Fruit fly (Drosophila melanogaster) whole organism, embryonic: ENCODE data around the gene CG11379.

ENCODE experiments used
- Bgb ChIP-seq: fragments of 200-800 bp; sonication (Bioruptor generic); IDR thresholded peaks from 2 replicates; pipeline ENCODE4 v1.3.6; 2022; ENCODE audit warnings: missing biosample characterization, missing genetic modification characterization; ENCODE audit not compliant: partially characterized antibody
- CG10267 ChIP-seq: fragments of 200-800 bp; sonication (Bioruptor generic); optimal IDR thresholded peaks from 2 replicates; lab custom pipeline; 2018; ENCODE audit warnings: missing biosample characterization, mild to moderate bottlenecking, missing genetic modification characterization, moderate library complexity
- CG11398 ChIP-seq: fragments of 200-800 bp; sonication (Bioruptor generic); optimal IDR thresholded peaks from 2 replicates; lab custom pipeline; 2016; ENCODE audit warnings: missing biosample characterization, missing genetic modification characterization
- CG13287 ChIP-seq: fragments of 200-800 bp; sonication (Bioruptor generic); IDR thresholded peaks from 2 replicates; pipeline ENCODE4 v1.3.6; 2022; ENCODE audit warnings: missing biosample characterization, missing genetic modification characterization; ENCODE audit not compliant: partially characterized antibody
- CG14710 ChIP-seq: fragments of 200-800 bp; sonication (Bioruptor generic); optimal IDR thresholded peaks from 3 replicates; lab custom pipeline; 2019; ENCODE audit warnings: missing biosample characterization, mild to moderate bottlenecking, missing genetic modification characterization, moderate library complexity
- CG14860 ChIP-seq: fragments of 200-800 bp; sonication (Bioruptor generic); IDR thresholded peaks from 3 replicates; pipeline ENCODE4 v1.3.6; 2022; ENCODE audit warnings: missing biosample characterization, missing genetic modification characterization; ENCODE audit not compliant: partially characterized antibody
- CG15269 ChIP-seq: fragments of 200-800 bp; sonication (Bioruptor generic); optimal IDR thresholded peaks from 2 replicates; lab custom pipeline; 2018; ENCODE audit warnings: missing biosample characterization, mild to moderate bottlenecking, missing genetic modification characterization, moderate library complexity
- CG15479 ChIP-seq: fragments of 200-800 bp; sonication (Bioruptor generic); optimal IDR thresholded peaks from 3 replicates; lab custom pipeline; 2019; ENCODE audit warnings: missing biosample characterization, mild to moderate bottlenecking, missing genetic modification characterization, moderate library complexity
- CG17186 ChIP-seq: fragments of 200-800 bp; sonication (Bioruptor generic); optimal IDR thresholded peaks from 3 replicates; lab custom pipeline; 2017; ENCODE audit warnings: missing biosample characterization, missing genetic modification reagents, missing genetic modification characterization
- CG17802 ChIP-seq: fragments of 200-800 bp; sonication (Bioruptor generic); optimal IDR thresholded peaks from 2 replicates; lab custom pipeline; 2018; ENCODE audit warnings: missing biosample characterization, mild to moderate bottlenecking, missing genetic modification characterization, moderate library complexity
- CG17829 ChIP-seq: fragments of 200-800 bp; optimal IDR thresholded peaks from 2 replicates; lab custom pipeline; 2019; ENCODE audit warnings: missing biosample characterization, mild to moderate bottlenecking, missing genetic modification characterization, moderate library complexity
- CG2116 ChIP-seq: fragments of 200-800 bp; sonication (Bioruptor generic); optimal IDR thresholded peaks from 3 replicates; lab custom pipeline; 2018; ENCODE audit warnings: missing biosample characterization, mild to moderate bottlenecking, missing genetic modification characterization
- CG2129 ChIP-seq: fragments of 200-800 bp; sonication (Bioruptor generic); IDR thresholded peaks from 2 replicates; pipeline ENCODE4 v1.3.6; 2022; ENCODE audit warnings: missing biosample characterization, missing genetic modification characterization; ENCODE audit not compliant: partially characterized antibody
- CG32772 ChIP-seq: fragments of 200-800 bp; sonication (Bioruptor generic); IDR thresholded peaks from 2 replicates; pipeline ENCODE4 v1.3.6; 2022; ENCODE audit warnings: missing biosample characterization, missing genetic modification characterization
- CG34224 ChIP-seq: fragments of 200-800 bp; sonication (Bioruptor generic); IDR thresholded peaks from 3 replicates; pipeline ENCODE4 v1.3.6; 2022; ENCODE audit warnings: missing biosample characterization, missing genetic modification characterization; ENCODE audit not compliant: partially characterized antibody
- CG42726 ChIP-seq: fragments of 200-800 bp; sonication (Bioruptor generic); IDR thresholded peaks from 2 replicates; pipeline ENCODE4 v1.3.6; 2022; ENCODE audit warnings: missing biosample characterization, missing genetic modification characterization; ENCODE audit not compliant: partially characterized antibody
- CG6791 ChIP-seq: fragments of 200-800 bp; sonication (Bioruptor generic); IDR thresholded peaks from 3 replicates; pipeline ENCODE4 v1.3.6; 2022; ENCODE audit warnings: missing biosample characterization, missing genetic modification characterization; ENCODE audit not compliant: partially characterized antibody
- CG7928 ChIP-seq: fragments of 200-800 bp; sonication (Bioruptor generic); optimal IDR thresholded peaks from 2 replicates; lab custom pipeline; 2017; ENCODE audit warnings: missing biosample characterization, mild to moderate bottlenecking, missing genetic modification characterization
- CG7963 ChIP-seq: fragments of 200-800 bp; sonication (Bioruptor generic); IDR thresholded peaks from 3 replicates; pipeline ENCODE4 v1.3.6; 2022; ENCODE audit warnings: missing biosample characterization, missing genetic modification characterization; ENCODE audit not compliant: partially characterized antibody
- CG9797 ChIP-seq: fragments of 200-800 bp; sonication (Bioruptor generic); optimal IDR thresholded peaks from 3 replicates; lab custom pipeline; 2018; ENCODE audit warnings: missing biosample characterization, mild to moderate bottlenecking, missing genetic modification characterization
- D19B ChIP-seq: fragments of 200-800 bp; sonication (Bioruptor generic); optimal IDR thresholded peaks from 2 replicates; lab custom pipeline; 2017; ENCODE audit warnings: missing biosample characterization, mild to moderate bottlenecking, missing genetic modification characterization
- Dbx ChIP-seq: fragments of 200-800 bp; sonication (Bioruptor generic); IDR thresholded peaks from 3 replicates; pipeline ENCODE4 v1.3.6; 2022; ENCODE audit warnings: missing biosample characterization, missing genetic modification characterization
- Dll ChIP-seq: fragments of 200-800 bp; sonication (Bioruptor generic); IDR thresholded peaks from 4 replicates; pipeline ENCODE4 v1.3.6; 2022; ENCODE audit warnings: missing biosample characterization, missing genetic modification characterization; ENCODE audit not compliant: partially characterized antibody
- Dref ChIP-seq: fragments of 200-800 bp; sonication (Bioruptor generic); IDR thresholded peaks from 2 replicates; pipeline ENCODE4 v1.3.6; 2022; ENCODE audit warnings: missing biosample characterization, missing genetic modification characterization
- E2f2 ChIP-seq: fragments of 200-800 bp; sonication (Bioruptor generic); IDR thresholded peaks from 2 replicates; pipeline ENCODE4 v1.3.6; 2022; ENCODE audit warnings: missing biosample characterization, missing genetic modification characterization
- HLH4C ChIP-seq: fragments of 200-800 bp; sonication (Bioruptor generic); IDR thresholded peaks from 3 replicates; pipeline ENCODE4 v1.3.6; 2022; ENCODE audit warnings: missing biosample characterization, missing genetic modification characterization; ENCODE audit not compliant: partially characterized antibody
- HLHmδ ChIP-seq: fragments of 200-800 bp; sonication (Bioruptor generic); optimal IDR thresholded peaks from 2 replicates; lab custom pipeline; 2018; ENCODE audit warnings: missing biosample characterization, mild to moderate bottlenecking, missing genetic modification characterization, moderate library complexity
- HmgZ ChIP-seq: fragments of 200-800 bp; sonication (Bioruptor generic); optimal IDR thresholded peaks from 2 replicates; lab custom pipeline; 2018; ENCODE audit warnings: missing biosample characterization, mild to moderate bottlenecking, missing genetic modification characterization
- Myb ChIP-seq: fragments of 200-800 bp; sonication (Bioruptor generic); optimal IDR thresholded peaks from 2 replicates; lab custom pipeline; 2016; ENCODE audit warnings: missing biosample characterization, missing genetic modification characterization
- Sry-δ ChIP-seq: fragments of 200-800 bp; sonication (Bioruptor generic); optimal IDR thresholded peaks from 2 replicates; lab custom pipeline; 2016; ENCODE audit warnings: missing biosample characterization, missing genetic modification characterization
- ato ChIP-seq: fragments of 200-800 bp; sonication (Bioruptor generic); IDR thresholded peaks from 2 replicates; pipeline ENCODE4 v1.3.6; 2022; ENCODE audit warnings: missing biosample characterization, missing genetic modification characterization; ENCODE audit not compliant: partially characterized antibody
- bsh ChIP-seq, 2 experiments: fragments of 200-800 bp; sonication (Bioruptor generic); optimal IDR thresholded peaks; 2 replicates each; lab custom pipeline; 2017 to 2018; ENCODE audit warnings: mild to moderate bottlenecking in 2 of 2, missing biosample characterization in 2 of 2, missing genetic modification characterization in 2 of 2, moderate library complexity in 1 of 2
- caup ChIP-seq: fragments of 200-800 bp; sonication (Bioruptor generic); optimal IDR thresholded peaks from 3 replicates; lab custom pipeline; 2017; ENCODE audit warnings: missing biosample characterization, mild to moderate bottlenecking, missing genetic modification characterization, moderate library complexity; ENCODE audit not compliant: severe bottlenecking
- chinmo ChIP-seq: fragments of 200-800 bp; sonication (Bioruptor generic); IDR thresholded peaks from 4 replicates; pipeline ENCODE4 v1.3.6; 2022; ENCODE audit warnings: missing biosample characterization, missing genetic modification characterization; ENCODE audit not compliant: partially characterized antibody
- exex ChIP-seq: fragments of 200-800 bp; sonication (Bioruptor generic); optimal IDR thresholded peaks from 4 replicates; lab custom pipeline; 2018; ENCODE audit warnings: missing biosample characterization, mild to moderate bottlenecking, missing genetic modification characterization, moderate library complexity
- hb ChIP-seq: fragments of 200-800 bp; sonication (Bioruptor generic); IDR thresholded peaks from 3 replicates; pipeline ENCODE4 v1.3.6; 2022; ENCODE audit warnings: missing biosample characterization, missing genetic modification characterization; ENCODE audit not compliant: partially characterized antibody
- her ChIP-seq: fragments of 200-800 bp; sonication (Bioruptor generic); optimal IDR thresholded peaks from 2 replicates; lab custom pipeline; 2016; ENCODE audit warnings: missing biosample characterization, missing genetic modification characterization
- inv ChIP-seq: fragments of 200-800 bp; sonication (Bioruptor generic); IDR thresholded peaks from 2 replicates; pipeline ENCODE4 v1.3.6; 2022; ENCODE audit warnings: missing biosample characterization, missing genetic modification characterization; ENCODE audit not compliant: partially characterized antibody
- lov ChIP-seq, 2 experiments: fragments of 200-800 bp in 1 of 2; fragments of >200 bp in 1 of 2; sonication (Bioruptor generic) in 1 of 2; IDR thresholded peaks in 1 of 2; optimal IDR thresholded peaks in 1 of 2; 2 replicates in 1 of 2; 3 replicates in 1 of 2; pipeline versions ENCODE4 v1.3.6 to Lab custom; 2017 to 2022; ENCODE audit warnings: missing biosample characterization in 1 of 2, missing genetic modification characterization in 1 of 2
- mld ChIP-seq: fragments of 200-800 bp; sonication (Bioruptor generic); IDR thresholded peaks from 3 replicates; pipeline ENCODE4 v1.3.6; 2022; ENCODE audit warnings: missing biosample characterization, missing genetic modification characterization; ENCODE audit not compliant: partially characterized antibody
- pzg ChIP-seq: fragments of 200-800 bp; sonication (Bioruptor generic); optimal IDR thresholded peaks from 3 replicates; lab custom pipeline; 2018; ENCODE audit warnings: missing biosample characterization, mild to moderate bottlenecking, missing genetic modification characterization, moderate library complexity
- sens ChIP-seq: fragments of 200-800 bp; sonication (Bioruptor generic); peaks from one replicate; lab custom pipeline; 2016; ENCODE audit warnings: missing biosample characterization, missing genetic modification characterization
- slbo ChIP-seq: fragments of 200-800 bp; sonication (Bioruptor generic); IDR thresholded peaks from 2 replicates; pipeline ENCODE4 v1.3.6; 2022; ENCODE audit warnings: missing biosample characterization, missing genetic modification characterization
- trem ChIP-seq: fragments of 200-800 bp; optimal IDR thresholded peaks from 3 replicates; lab custom pipeline; 2019; ENCODE audit warnings: missing biosample characterization, mild to moderate bottlenecking, missing genetic modification characterization, moderate library complexity
- vnd ChIP-seq: fragments of 200-800 bp; sonication (Bioruptor generic); IDR thresholded peaks from 3 replicates; pipeline ENCODE4 v1.3.6; 2022; ENCODE audit warnings: missing biosample characterization, missing genetic modification characterization; ENCODE audit not compliant: partially characterized antibody
- zen2 ChIP-seq: fragments of 200-800 bp; sonication (Bioruptor generic); IDR thresholded peaks from 3 replicates; pipeline ENCODE4 v1.3.6; 2022; ENCODE audit warnings: missing biosample characterization, missing genetic modification characterization; ENCODE audit not compliant: partially characterized antibody

Gene CG11379

DNA sequence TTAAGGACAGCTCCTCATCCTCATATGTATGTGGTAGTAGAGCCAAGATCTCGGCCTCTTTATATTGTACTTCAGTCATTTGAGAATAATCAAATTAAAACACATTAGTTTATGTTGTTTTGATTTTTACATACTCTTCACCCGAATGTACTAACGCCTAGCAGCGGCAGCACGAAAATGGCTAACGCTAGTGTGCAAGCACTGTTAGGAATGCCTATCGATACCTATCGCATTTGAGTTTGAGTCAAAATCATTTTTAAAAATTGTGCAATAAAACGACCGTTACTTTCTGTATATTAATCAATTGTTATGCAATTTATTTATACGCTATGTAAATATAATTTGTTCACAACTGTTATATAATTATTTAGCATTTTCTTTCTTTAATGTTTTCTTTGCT, 35.0 kb downstream of the CG11379 start, which contains the start of gene CG11398 (continued):
- TF ChIP-seq CG6791 (GFP tag; lab: Robert Waterston, UW) (peak; percentile 85), CG7963 (GFP tag; lab: Robert Waterston, UW) (peak; percentile 71; the same call in 1 of the 3 replicates), HmgZ (tag; lab: Kevin White, UChicago) (peak; percentile 55), pzg (peak; percentile 81), mld (GFP tag; lab: Robert Waterston, UW) (0 out of 3 replicates have a peak, but pooled peaks have one; percentile 33), CG14860 (GFP tag; lab: Robert Waterston, UW) (peak; percentile 62; the same call in 2 of the 3 replicates), CG34224 (peak; percentile 73), slbo (GFP tag; lab: Robert Waterston, UW) (peak; percentile 21; the same call in 1 of the 2 replicates), CG2116 (GFP tag; lab: Kevin White, UChicago) (peak; percentile 88), CG10267 (tag; lab: Kevin White, UChicago) (peak; percentile 79), Dbx (GFP tag; lab: Robert Waterston, UW) (no peak), CG17802 (tag; lab: Kevin White, UChicago) (peak; percentile 50), CG2129 (GFP tag; lab: Robert Waterston, UW) (peak; percentile 49; the same call in 1 of the 2 replicates), CG14710 (tag; lab: Kevin White, UChicago) (peak; percentile 88), lov (optimal IDR thresholded peaks at IDR 0.05; lab: Kevin White, UChicago) (no peak), lov (GFP tag; IDR thresholded peaks at IDR 0.05; lab: Robert Waterston, UW) (no peak), HLHmδ (GFP tag; lab: Kevin White, UChicago) (no peak), CG17829 (no peak), exex (no peak), inv (GFP tag; lab: Robert Waterston, UW) (peak; percentile 68), chinmo (0 out of 4 replicates have a peak, but pooled peaks have one; percentile 69), CG32772 (GFP tag; lab: Robert Waterston, UW) (no peak), CG15269 (tag; lab: Kevin White, UChicago) (no peak), HLH4C (GFP tag; lab: Robert Waterston, UW) (peak; percentile 58), Sry-δ (GFP tag; lab: Kevin White, UChicago) (peak; percentile 82), Myb (GFP tag; lab: Kevin White, UChicago) (peak; percentile 95), her (peak; percentile 18), Dll (GFP tag; lab: Robert Waterston, UW) (peak; percentile 73), zen2 (GFP tag; lab: Robert Waterston, UW) (peak; percentile 65; the same call in 2 of the 3 replicates), sens (GFP tag; lab: Kevin White, UChicago) (peak; percentile 73), CG42726 (GFP tag; lab: Robert Waterston, UW) (peak; percentile 78), Dref (GFP tag; lab: Robert Waterston, UW) (peak; percentile 81), CG17186 (GFP tag; lab: Kevin White, UChicago) (peak; percentile 74), CG9797 (peak; percentile 75), CG13287 (GFP tag; lab: Robert Waterston, UW) (peak; percentile 87), CG11398 (GFP tag; lab: Kevin White, UChicago) (peak; percentile 7), hb (GFP tag; lab: Robert Waterston, UW) (peak; percentile 56; the same call in 1 of the 3 replicates), CG15479 (GFP tag; lab: Kevin White, UChicago) (peak; percentile 56), trem (tag; lab: Kevin White, UChicago) (peak; percentile 81), E2f2 (peak; percentile 82), D19B (GFP tag; lab: Kevin White, UChicago) (no peak), ato (GFP tag; lab: Robert Waterston, UW) (peak; percentile 67; the same call in 1 of the 2 replicates), vnd (GFP tag; lab: Robert Waterston, UW) (peak; percentile 52), Bgb (GFP tag; lab: Robert Waterston, UW) (peak; percentile 84), caup (no peak), bsh (GFP tag; optimal IDR thresholded peaks at IDR 0.05; lab: Kevin White, UChicago) (no peak), CG7928 (GFP tag; lab: Kevin White, UChicago) (peak; percentile 2)
